Fruit fly (Drosophila melanogaster): ENCODE results near the gene Burs.

DNA sequence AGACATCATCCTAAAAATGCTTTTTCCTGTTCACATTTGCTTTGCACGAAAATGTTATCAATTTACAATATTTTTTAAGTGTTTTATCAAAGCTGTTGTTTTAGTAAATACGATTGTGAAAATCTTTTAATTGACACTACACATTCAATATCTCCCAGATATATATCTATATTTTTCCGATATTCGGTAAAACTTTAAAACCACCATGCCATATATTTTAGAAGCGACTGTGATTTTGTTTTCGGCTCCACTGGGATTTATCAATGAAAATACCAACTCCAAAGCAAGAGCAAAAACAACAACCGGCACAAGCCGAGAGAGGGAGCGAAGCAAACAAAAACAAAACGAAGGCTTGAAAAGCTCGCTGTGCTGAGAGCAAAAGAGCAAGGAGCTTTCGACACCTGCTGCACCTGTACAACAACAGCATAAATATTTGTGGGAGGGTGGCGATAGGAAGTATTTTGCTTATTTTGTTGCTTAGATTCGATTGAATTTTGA is 49.3 kb upstream of the Burs start:
- TF ChIP-seq CG1233 (GFP tag; optimal IDR thresholded peaks at IDR 0.05) (no peak), CG7786 (GFP tag; optimal IDR thresholded peaks at IDR 0.05) (no peak), lbe (GFP tag; optimal IDR thresholded peaks at IDR 0.05) (peak; percentile 6), Pdp1 (GFP tag; optimal IDR thresholded peaks at IDR 0.05) (peak; percentile 15 to 16), CG7928 (GFP tag; optimal IDR thresholded peaks at IDR 0.05) (no peak), aop (GFP tag; IDR thresholded peaks at IDR 0.05) (no peak), nerfin-1 (tag; optimal IDR thresholded peaks at IDR 0.05) (no peak), E2f1 (GFP tag; IDR thresholded peaks at IDR 0.05) (peak; percentile 21; the same call in 1 of the 2 replicates), Hr51 (GFP tag; optimal IDR thresholded peaks at IDR 0.05) (peak in 1 of 2 experiments; percentile 78), wdn (GFP tag; IDR thresholded peaks at IDR 0.05) (no peak), scrt (GFP tag; optimal IDR thresholded peaks at IDR 0.05) (no peak), insv (GFP tag; optimal IDR thresholded peaks at IDR 0.05) (no peak), Dek (tag; optimal IDR thresholded peaks at IDR 0.05) (no peak)
